Fruit fly (Drosophila melanogaster) whole organism, prepupa: ENCODE measurements around the gene Polr1B.

ENCODE experiments used
- CG10669 ChIP-seq: fragments of 200-800 bp; sonication (Bioruptor generic); optimal IDR thresholded peaks from 3 replicates; lab custom pipeline; 2018; ENCODE audit warnings: missing biosample characterization, mild to moderate bottlenecking, missing genetic modification characterization, moderate library complexity
- CG11294 ChIP-seq: fragments of 200-800 bp; sonication (Bioruptor generic); IDR thresholded peaks from 2 replicates; pipeline ENCODE4 v1.3.6; 2022; ENCODE audit warnings: missing biosample characterization, missing genetic modification characterization
- CG11762 ChIP-seq: fragments of 200-800 bp; sonication (Bioruptor generic); optimal IDR thresholded peaks from 3 replicates; lab custom pipeline; 2016; ENCODE audit warnings: missing biosample characterization, missing genetic modification characterization; ENCODE audit not compliant: insufficient read depth
- CG15336 ChIP-seq: fragments of 200-800 bp; sonication (Bioruptor generic); IDR thresholded peaks from 2 replicates; pipeline ENCODE4 v1.3.6; 2022; ENCODE audit warnings: missing biosample characterization, missing genetic modification characterization
- CG1621 ChIP-seq: fragments of 200-800 bp; sonication (Bioruptor generic); optimal IDR thresholded peaks from 3 replicates; lab custom pipeline; 2018; ENCODE audit warnings: missing biosample characterization, mild to moderate bottlenecking, missing genetic modification characterization
- CG16779 ChIP-seq: fragments of 200-800 bp; sonication (Bioruptor generic); optimal IDR thresholded peaks from 3 replicates; lab custom pipeline; 2017; ENCODE audit warnings: missing biosample characterization, mild to moderate bottlenecking, missing genetic modification characterization
- CG31627 ChIP-seq: fragments of 200-800 bp; sonication (Bioruptor generic); optimal IDR thresholded peaks from 3 replicates; lab custom pipeline; 2016; ENCODE audit warnings: missing biosample characterization, missing genetic modification characterization
- CG32006 ChIP-seq: fragments of 200-800 bp; sonication (Bioruptor generic); optimal IDR thresholded peaks from 3 replicates; lab custom pipeline; 2017; ENCODE audit warnings: missing biosample characterization, mild to moderate bottlenecking, missing genetic modification characterization
- CG34406 ChIP-seq: fragments of 200-800 bp; sonication (Bioruptor generic); optimal IDR thresholded peaks from 3 replicates; lab custom pipeline; 2016; ENCODE audit warnings: missing biosample characterization, missing genetic modification characterization
- CG4318 ChIP-seq: fragments of 200-800 bp; sonication (Bioruptor generic); optimal IDR thresholded peaks from 3 replicates; lab custom pipeline; 2017; ENCODE audit warnings: missing biosample characterization, mild to moderate bottlenecking, missing genetic modification characterization
- CG6163 ChIP-seq: fragments of 200-800 bp; sonication (Bioruptor generic); IDR thresholded peaks from 3 replicates; pipeline ENCODE4 v1.3.6; 2022; ENCODE audit warnings: missing biosample characterization, missing genetic modification characterization
- CG6276 ChIP-seq: fragments of 200-800 bp; sonication (Bioruptor generic); optimal IDR thresholded peaks from 2 replicates; lab custom pipeline; 2017; ENCODE audit warnings: missing biosample characterization, mild to moderate bottlenecking, missing genetic modification characterization
- CG6792 ChIP-seq: fragments of 200-800 bp; sonication (Bioruptor generic); optimal IDR thresholded peaks from 3 replicates; lab custom pipeline; 2016; ENCODE audit warnings: missing biosample characterization, missing genetic modification characterization
- CG6854 ChIP-seq: fragments of 200-800 bp; sonication (Bioruptor generic); optimal IDR thresholded peaks from 2 replicates; lab custom pipeline; 2017; ENCODE audit warnings: missing biosample characterization, mild to moderate bottlenecking, missing genetic modification characterization
- CG8119 ChIP-seq: fragments of 200-800 bp; sonication (Bioruptor generic); IDR thresholded peaks from 3 replicates; pipeline ENCODE4 v1.3.6; 2022; ENCODE audit warnings: missing biosample characterization, missing genetic modification characterization
- CG8319 ChIP-seq: fragments of 200-800 bp; sonication (Bioruptor generic); optimal IDR thresholded peaks from 3 replicates; lab custom pipeline; 2016; ENCODE audit warnings: missing biosample characterization, missing genetic modification characterization
- CG8632 ChIP-seq: fragments of 200-800 bp; sonication (Bioruptor generic); optimal IDR thresholded peaks from 3 replicates; lab custom pipeline; 2016; ENCODE audit warnings: missing biosample characterization, missing genetic modification characterization
- Ets21C ChIP-seq: fragments of 200-800 bp; sonication (Bioruptor generic); optimal IDR thresholded peaks from 3 replicates; lab custom pipeline; 2016; ENCODE audit warnings: missing biosample characterization, missing genetic modification characterization
- Ets96B ChIP-seq: fragments of 200-800 bp; optimal IDR thresholded peaks from 2 replicates; lab custom pipeline; 2019; ENCODE audit warnings: missing biosample characterization, mild to moderate bottlenecking, missing genetic modification characterization, moderate library complexity
- Hr38 ChIP-seq: sonication (Bioruptor generic); optimal IDR thresholded peaks from 2 replicates; lab custom pipeline; 2016; ENCODE audit warnings: missing biosample characterization, missing genetic modification characterization
- Hr39 ChIP-seq: fragments of 200-800 bp; sonication (Bioruptor generic); optimal IDR thresholded peaks from 2 replicates; lab custom pipeline; 2016; ENCODE audit warnings: missing biosample characterization, missing genetic modification characterization
- Hr4 ChIP-seq: fragments of 200-800 bp; sonication (Bioruptor generic); optimal IDR thresholded peaks from 3 replicates; lab custom pipeline; 2016; ENCODE audit warnings: missing biosample characterization, missing genetic modification characterization
- Lpt ChIP-seq: fragments of 200-800 bp; sonication (Bioruptor generic); optimal IDR thresholded peaks from 3 replicates; lab custom pipeline; 2016; ENCODE audit warnings: missing biosample characterization, missing genetic modification characterization
- OdsH ChIP-seq: fragments of 200-800 bp; sonication (Bioruptor generic); optimal IDR thresholded peaks from 3 replicates; lab custom pipeline; 2016; ENCODE audit warnings: missing biosample characterization, missing genetic modification characterization
- Sox102F ChIP-seq: fragments of 200-800 bp; sonication (Bioruptor generic); optimal IDR thresholded peaks from 2 replicates; lab custom pipeline; 2016; ENCODE audit warnings: missing biosample characterization, mild to moderate bottlenecking, missing genetic modification characterization
- Sox14 ChIP-seq: fragments of 200-800 bp; sonication (Bioruptor generic); optimal IDR thresholded peaks from 3 replicates; lab custom pipeline; 2016; ENCODE audit warnings: missing biosample characterization, missing genetic modification characterization
- Sox15 ChIP-seq: fragments of 200-800 bp; sonication (Bioruptor generic); optimal IDR thresholded peaks from 3 replicates; lab custom pipeline; 2016; ENCODE audit warnings: missing biosample characterization, missing genetic modification characterization
- achi ChIP-seq: fragments of 200-800 bp; sonication (Bioruptor generic); optimal IDR thresholded peaks from 3 replicates; lab custom pipeline; 2016; ENCODE audit warnings: missing biosample characterization, missing genetic modification characterization
- cyc ChIP-seq: fragments of 200-800 bp; sonication (Bioruptor generic); optimal IDR thresholded peaks from 3 replicates; lab custom pipeline; 2016; ENCODE audit warnings: missing biosample characterization, missing genetic modification characterization
- dac ChIP-seq: fragments of 200-800 bp; sonication (Bioruptor generic); optimal IDR thresholded peaks from 2 replicates; lab custom pipeline; 2017; ENCODE audit warnings: missing biosample characterization, mild to moderate bottlenecking, missing genetic modification characterization
- dsx ChIP-seq: fragments of 200-800 bp; optimal IDR thresholded peaks from 3 replicates; lab custom pipeline; 2019; ENCODE audit warnings: missing biosample characterization, mild to moderate bottlenecking, missing genetic modification characterization, moderate library complexity; ENCODE audit not compliant: poor library complexity, severe bottlenecking
- esn ChIP-seq: fragments of 200-800 bp; sonication (Bioruptor generic); optimal IDR thresholded peaks from 2 replicates; lab custom pipeline; 2016; ENCODE audit warnings: missing biosample characterization, mild to moderate bottlenecking, missing genetic modification characterization, moderate library complexity
- fd59A ChIP-seq: fragments of 200-800 bp; sonication (Bioruptor generic); optimal IDR thresholded peaks from 2 replicates; lab custom pipeline; 2017; ENCODE audit warnings: missing biosample characterization, mild to moderate bottlenecking, missing genetic modification characterization, missing genetic modification reagents
- fkh ChIP-seq: fragments of 200-800 bp; sonication (Bioruptor generic); optimal IDR thresholded peaks from 3 replicates; lab custom pipeline; 2017; ENCODE audit warnings: missing biosample characterization, mild to moderate bottlenecking, missing genetic modification characterization, moderate library complexity
- lz ChIP-seq: fragments of 200-800 bp; sonication (Bioruptor generic); optimal IDR thresholded peaks from 3 replicates; lab custom pipeline; 2016; ENCODE audit warnings: missing biosample characterization, missing genetic modification characterization
- pdm3 ChIP-seq: fragments of 200-800 bp; sonication (Bioruptor generic); optimal IDR thresholded peaks from 3 replicates; lab custom pipeline; 2016; ENCODE audit warnings: missing biosample characterization, missing genetic modification characterization
- spab ChIP-seq: fragments of 200-800 bp; sonication (Bioruptor generic); optimal IDR thresholded peaks from 2 replicates; lab custom pipeline; 2017; ENCODE audit warnings: missing biosample characterization, mild to moderate bottlenecking, missing genetic modification characterization, missing genetic modification reagents
- ss ChIP-seq, 2 experiments: fragments of 200-800 bp; sonication (Bioruptor generic); optimal IDR thresholded peaks; 2 replicates in 1 of 2; 3 replicates in 1 of 2; lab custom pipeline; 2017 to 2018; ENCODE audit warnings: mild to moderate bottlenecking in 2 of 2, missing biosample characterization in 2 of 2, missing genetic modification characterization in 2 of 2, moderate library complexity in 1 of 2
- topi ChIP-seq: fragments of 200-800 bp; sonication (Bioruptor generic); optimal IDR thresholded peaks from 3 replicates; lab custom pipeline; 2016; ENCODE audit warnings: missing biosample characterization, missing genetic modification characterization
- vri ChIP-seq: fragments of 200-800 bp; sonication (Bioruptor generic); optimal IDR thresholded peaks from 3 replicates; lab custom pipeline; 2016; ENCODE audit warnings: missing biosample characterization, mild to moderate bottlenecking, missing genetic modification characterization

The Polr1B gene

DNA sequence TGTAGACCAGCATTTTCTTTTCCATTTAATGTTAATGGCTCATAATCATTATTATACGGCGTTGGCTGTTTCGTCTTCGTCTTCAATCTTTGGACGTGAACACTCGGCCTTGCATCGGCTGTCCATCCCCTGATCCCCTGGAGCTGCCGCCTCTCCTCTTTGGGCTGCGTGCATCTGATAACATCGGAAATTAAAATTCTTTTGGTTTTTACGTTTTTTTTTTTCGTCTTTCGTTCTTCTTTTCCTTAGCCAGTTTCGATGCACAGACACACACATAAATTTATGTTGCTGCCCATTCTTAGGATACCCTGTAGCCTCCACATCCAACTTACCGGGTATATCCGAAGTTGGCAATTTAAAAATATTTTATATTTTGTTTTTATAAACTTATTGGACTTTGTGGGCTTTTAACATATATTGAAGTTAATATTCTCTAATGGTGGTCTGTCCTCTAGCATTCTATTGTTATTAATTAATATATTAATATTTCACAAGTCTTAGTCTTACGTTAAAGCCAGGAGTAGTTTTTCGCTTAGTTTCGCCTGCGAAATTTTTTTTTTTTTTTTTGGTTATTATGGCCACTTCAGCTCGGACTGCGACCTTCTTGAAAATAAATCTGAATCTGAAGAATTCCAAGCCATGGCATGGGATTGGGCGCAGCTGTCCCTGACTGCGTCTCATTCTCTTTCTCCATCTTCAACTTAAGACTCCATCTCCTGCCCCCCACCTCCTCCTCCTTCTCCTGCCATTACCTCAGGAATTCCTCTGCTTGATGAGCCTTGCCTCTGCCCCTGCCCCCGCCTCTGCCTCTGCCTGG is 36.8 kb downstream of the Polr1B start (continued):
- TF ChIP-seq esn (GFP tag; lab: Kevin White, UChicago) (peak; percentile 95), Sox14 (GFP tag; lab: Kevin White, UChicago) (peak; percentile 86), CG8632 (GFP tag; lab: Kevin White, UChicago) (peak; percentile 89), CG11294 (GFP tag; lab: Robert Waterston, UW) (no peak), CG11762 (GFP tag; lab: Kevin White, UChicago) (peak; percentile 57), fd59A (GFP tag; lab: Kevin White, UChicago) (peak; percentile 88), Sox102F (peak; percentile 89), Sox15 (GFP tag; lab: Kevin White, UChicago) (peak; percentile 77), Lpt (GFP tag; lab: Kevin White, UChicago) (peak; percentile 45), CG6854 (peak; percentile 89), Hr4 (GFP tag; lab: Kevin White, UChicago) (peak; percentile 26), CG6792 (GFP tag; lab: Kevin White, UChicago) (peak; percentile 86), dsx (GFP tag; lab: Kevin White, UChicago) (peak; percentile 89), Ets96B (tag; lab: Kevin White, UChicago) (peak; percentile 93), achi (GFP tag; lab: Kevin White, UChicago) (peak; percentile 90), CG10669 (GFP tag; lab: Kevin White, UChicago) (peak; percentile 89), CG34406 (peak; percentile 90), Hr38 (GFP tag; lab: Kevin White, UChicago) (no peak), CG8119 (GFP tag; lab: Robert Waterston, UW) (peak; percentile 73), fkh (no peak), CG4318 (GFP tag; lab: Kevin White, UChicago) (peak; percentile 69), OdsH (peak; percentile 87), lz (GFP tag; lab: Kevin White, UChicago) (peak; percentile 82), CG6276 (GFP tag; lab: Kevin White, UChicago) (peak; percentile 35), vri (GFP tag; lab: Kevin White, UChicago) (peak; percentile 84), CG1621 (tag; lab: Kevin White, UChicago) (peak; percentile 62)

DNA sequence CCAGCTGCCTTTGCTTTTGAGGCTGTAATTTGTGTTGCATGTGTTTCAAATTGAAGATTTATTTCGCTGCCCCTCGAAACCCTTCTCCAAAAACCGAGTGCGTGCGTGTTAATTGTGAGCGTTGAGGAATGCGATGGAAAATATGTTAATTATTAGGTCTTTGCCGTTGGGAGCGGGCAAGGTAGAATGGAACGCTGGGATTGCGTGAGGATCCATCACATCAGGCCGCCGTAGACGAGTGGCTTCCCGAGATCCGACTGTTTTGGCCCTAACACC is 37.3 kb downstream of the Polr1B start:
- TF ChIP-seq Hr39 (GFP tag; lab: Kevin White, UChicago) (no peak), ss (GFP tag; optimal IDR thresholded peaks at IDR 0.05; lab: Kevin White, UChicago) (peak in 1 of 2 experiments; percentile 92)

DNA sequence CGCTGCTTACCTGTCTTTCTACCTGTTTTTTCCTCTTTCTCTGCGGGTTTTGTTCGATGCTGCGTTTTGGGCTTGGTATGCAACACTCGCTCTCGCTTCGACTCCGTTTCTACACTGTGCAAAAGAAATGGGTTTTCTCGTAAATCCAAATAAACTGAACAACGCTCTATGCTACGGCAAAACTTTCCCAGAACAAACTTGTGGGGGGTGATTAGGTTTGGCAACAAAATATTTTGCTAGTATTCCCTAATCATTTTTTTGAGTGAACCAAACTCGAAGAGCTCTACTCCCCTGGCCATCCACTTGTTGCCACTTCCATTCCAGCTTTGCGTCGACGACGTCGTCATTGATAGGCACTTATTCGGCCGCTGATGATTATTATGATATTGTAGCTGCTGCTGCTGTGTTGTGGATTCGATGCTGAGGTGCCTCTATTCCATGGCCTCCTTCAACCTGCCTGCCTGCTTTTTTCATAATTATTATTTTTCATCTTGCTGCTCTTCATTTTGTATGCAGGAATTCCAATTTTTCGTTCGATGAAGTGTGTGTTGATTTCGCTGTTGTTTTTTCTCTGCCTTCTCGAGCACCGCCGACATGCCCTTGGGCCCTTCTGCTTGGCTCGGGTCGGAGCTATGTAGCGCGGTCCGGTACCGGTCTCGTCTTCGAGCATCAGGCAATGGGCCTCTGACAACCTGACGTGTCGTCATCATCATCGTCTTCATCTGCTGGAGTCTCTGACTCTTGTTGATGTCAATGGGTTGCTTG is 38.0 kb downstream of the Polr1B start:
- peak; percentile 98 for TF ChIP-seq cyc (GFP tag; lab: Kevin White, UChicago)
- TF ChIP-seq CG6163 = peak; percentile 97
- TF ChIP-seq Sox15 (GFP tag; lab: Kevin White, UChicago) = peak; percentile 95
- peak; percentile 93 for TF ChIP-seq CG11762 (GFP tag; lab: Kevin White, UChicago)
- peak; percentile 98 for TF ChIP-seq pdm3 (GFP tag; lab: Kevin White, UChicago)
- peak; percentile 92 for TF ChIP-seq CG6854
- TF ChIP-seq CG34406 = peak; percentile 96
- peak; percentile 79 for TF ChIP-seq Hr38 (GFP tag; lab: Kevin White, UChicago)
- TF ChIP-seq fd59A (GFP tag; lab: Kevin White, UChicago) = peak; percentile 95
- TF ChIP-seq topi (GFP tag; lab: Kevin White, UChicago) = peak; percentile 98
- peak; percentile 88 for TF ChIP-seq dac (GFP tag; lab: Kevin White, UChicago)
- TF ChIP-seq lz (GFP tag; lab: Kevin White, UChicago) = peak; percentile 97
- peak; percentile 95 for TF ChIP-seq CG8319 (GFP tag; lab: Kevin White, UChicago)
- peak; percentile 97 for TF ChIP-seq Sox102F
- peak; percentile 87 for TF ChIP-seq CG16779
- peak; percentile 97 for TF ChIP-seq Hr39 (GFP tag; lab: Kevin White, UChicago)
- peak; percentile 90 for TF ChIP-seq CG4318 (GFP tag; lab: Kevin White, UChicago)
- TF ChIP-seq CG6276 (GFP tag; lab: Kevin White, UChicago) = peak; percentile 93
- peak; percentile 94 for TF ChIP-seq dsx (GFP tag; lab: Kevin White, UChicago)
- peak; percentile 95 for TF ChIP-seq CG32006 (GFP tag; lab: Kevin White, UChicago)
- TF ChIP-seq spab (GFP tag; lab: Kevin White, UChicago) = peak; percentile 96
- peak; percentile 98 for TF ChIP-seq CG31627 (GFP tag; lab: Kevin White, UChicago)
- peak; percentile 95 for TF ChIP-seq CG15336 (GFP tag; lab: Robert Waterston, UW)
- no peak for TF ChIP-seq fkh
- peak; percentile 96 for TF ChIP-seq CG10669 (GFP tag; lab: Kevin White, UChicago)
- TF ChIP-seq Ets21C (GFP tag; lab: Kevin White, UChicago) = peak; percentile 95
- peak; percentile 97 for TF ChIP-seq Sox14 (GFP tag; lab: Kevin White, UChicago)
- peak; percentile 95 for TF ChIP-seq vri (GFP tag; lab: Kevin White, UChicago)
- peak; percentile 97 for TF ChIP-seq OdsH
- peak; percentile 96 for TF ChIP-seq CG8632 (GFP tag; lab: Kevin White, UChicago)
- peak; percentile 97 for TF ChIP-seq Hr4 (GFP tag; lab: Kevin White, UChicago)
